Fruit fly (Drosophila melanogaster) whole organism: ENCODE results near the gene CG34126.

Source experiments
- CG8478 ChIP-seq: fragments of >200 bp; optimal IDR thresholded peaks from 2 replicates; lab custom pipeline; 2018; ENCODE audit warnings: inconsistent platforms
- psq ChIP-seq: fragments of >200 bp; optimal IDR thresholded peaks from 2 replicates; lab custom pipeline; 2017
- usp ChIP-seq: fragments of >200 bp; optimal IDR thresholded peaks from 2 replicates; lab custom pipeline; 2017; ENCODE audit warnings: missing biosample characterization, missing genetic modification characterization, mixed read lengths

- no peak for TF ChIP-seq CG8478 (lab: Kevin White, UChicago)
- no peak for TF ChIP-seq usp
- no peak for TF ChIP-seq psq (lab: Kevin White, UChicago)
Measured at dm6 chr2L:4971329-4971798, 10.1 kb upstream of the CG34126 start, which contains the start of gene CG14043.
